Worm (Caenorhabditis elegans): ENCODE measurements around the gene ZK1067.3.

ce11 chrII:9176523-9176922 lies 46.5 kb upstream of the ZK1067.3 start:
- TF ChIP-seq aly-2 (tag; optimal IDR thresholded peaks at IDR 0.05) (no peak), blmp-1 (tag; optimal IDR thresholded peaks at IDR 0.05) (no peak), ceh-90 (tag; optimal IDR thresholded peaks at IDR 0.05) (no peak), ama-1 (optimal IDR thresholded peaks at IDR 0.05) (no peak), nhr-11 (tag; optimal IDR thresholded peaks at IDR 0.05) (no peak)

Measured in whole organism, L1 larva.